Worm (Caenorhabditis elegans) whole organism, early embryonic: ENCODE results near the gene gsy-1.

Experiments
- B0310.2 ChIP-seq: sonication (generic microtip); optimal IDR thresholded peaks from 2 replicates; lab custom pipeline; 2016; ENCODE audit warnings: mild to moderate bottlenecking, missing genetic modification characterization, missing compliant biosample characterization
- F13C5.2 ChIP-seq: sonication (generic microtip); optimal IDR thresholded peaks from 2 replicates; lab custom pipeline; 2017; ENCODE audit warnings: mild to moderate bottlenecking, missing genetic modification characterization, inconsistent platforms, missing compliant biosample characterization
- aly-1 ChIP-seq: sonication (generic microtip); optimal IDR thresholded peaks from 2 replicates; lab custom pipeline; 2016; ENCODE audit warnings: missing genetic modification characterization, missing compliant biosample characterization
- ama-1 ChIP-seq: fragments of 150-350 bp; optimal IDR thresholded peaks from 2 replicates; lab custom pipeline; 2014
- ceh-13 ChIP-seq: fragments of 200-800 bp; sonication (Bioruptor generic); optimal IDR thresholded peaks from 2 replicates; lab custom pipeline; 2018; ENCODE audit warnings: mild to moderate bottlenecking, missing genetic modification characterization, missing compliant biosample characterization
- ceh-36 ChIP-seq: sonication (generic microtip); optimal IDR thresholded peaks from 2 replicates; lab custom pipeline; 2016; ENCODE audit warnings: missing genetic modification characterization, inconsistent platforms, missing compliant biosample characterization
- ets-7 ChIP-seq: sonication (generic microtip); optimal IDR thresholded peaks from 2 replicates; lab custom pipeline; 2016; ENCODE audit warnings: missing genotype, missing genetic modification characterization, missing compliant biosample characterization
- flt-1 ChIP-seq: fragments of 200-800 bp; sonication (Bioruptor generic); IDR thresholded peaks from 2 replicates; pipeline ENCODE4 v1.3.6; 2022; ENCODE audit warnings: missing genetic modification characterization, missing compliant biosample characterization
- hmbx-1 ChIP-seq: sonication (generic microtip); optimal IDR thresholded peaks from 2 replicates; lab custom pipeline; 2016; ENCODE audit warnings: mild to moderate bottlenecking, missing genetic modification characterization, missing compliant biosample characterization
- hmg-4 ChIP-seq: fragments of 200-800 bp; sonication (Bioruptor generic); optimal IDR thresholded peaks from 2 replicates; lab custom pipeline; 2018; ENCODE audit warnings: mild to moderate bottlenecking, missing genetic modification characterization, missing compliant biosample characterization
- hnd-1 ChIP-seq: sonication (generic microtip); optimal IDR thresholded peaks from 2 replicates; lab custom pipeline; 2016; ENCODE audit warnings: missing genetic modification characterization, missing compliant biosample characterization
- pes-1 ChIP-seq: fragments of 200-800 bp; sonication (Bioruptor generic); IDR thresholded peaks from 2 replicates; pipeline ENCODE4 v1.3.6; 2022; ENCODE audit warnings: missing genetic modification reagents, missing genetic modification characterization, missing compliant biosample characterization
- scrt-1 ChIP-seq: fragments of 200-800 bp; sonication (Bioruptor generic); IDR thresholded peaks from 2 replicates; pipeline ENCODE4 v1.3.6; 2022; ENCODE audit warnings: missing genetic modification characterization, missing compliant biosample characterization
- sea-1 ChIP-seq: fragments of 200-800 bp; sonication (Bioruptor generic); conservative IDR thresholded peaks from 2 replicates; pipeline ENCODE4 v1.3.6; 2022; ENCODE audit warnings: missing genetic modification characterization, missing compliant biosample characterization
- tbx-11 ChIP-seq: fragments of 200-800 bp; sonication (Bioruptor generic); IDR thresholded peaks from 2 replicates; pipeline ENCODE4 v1.3.6; 2022; ENCODE audit warnings: missing genetic modification characterization, missing compliant biosample characterization
- tbx-37 ChIP-seq: fragments of 200-800 bp; sonication (Bioruptor generic); conservative IDR thresholded peaks from 2 replicates; pipeline ENCODE4 v1.3.6; 2022; ENCODE audit warnings: missing genetic modification reagents, missing genetic modification characterization, missing compliant biosample characterization
- tra-4 ChIP-seq: sonication (generic microtip); optimal IDR thresholded peaks from 2 replicates; lab custom pipeline; 2017; ENCODE audit warnings: missing genetic modification characterization, missing compliant biosample characterization

The gsy-1 gene

ce11 chrII:12888471-12888870 lies 10.6 kb upstream of the gsy-1 start, which contains the start of gene F35C5.3:
Gene F35C5.3 (plus strand): TSS chrII:12888771.
- TF ChIP-seq aly-1 (tag; lab: Kevin White, UChicago) (no peak), flt-1 (GFP tag; lab: Robert Waterston, UW) (no peak), B0310.2 (tag; lab: Kevin White, UChicago) (no peak), hmbx-1 (tag; lab: Kevin White, UChicago) (no peak), hnd-1 (tag; lab: Kevin White, UChicago) (no peak)

DNA sequence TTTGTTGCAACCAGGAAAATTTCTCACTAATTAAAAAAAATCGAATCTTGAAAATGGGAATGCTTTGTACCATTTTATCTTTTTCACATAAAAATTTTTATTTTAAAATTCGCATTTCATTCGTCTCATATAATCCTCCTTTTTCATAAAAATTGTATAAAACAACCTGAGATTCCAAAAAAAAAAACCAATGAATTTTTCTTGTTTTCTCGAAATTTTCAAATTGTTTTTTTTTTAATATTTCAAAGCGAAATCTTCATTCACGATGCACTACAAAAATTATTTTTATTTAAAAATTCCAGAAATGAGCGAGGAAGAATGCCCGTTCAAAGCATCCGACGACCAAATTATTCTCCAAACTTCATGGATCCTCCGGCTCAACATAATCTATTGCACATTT lies 7.1 kb upstream of the gsy-1 start, which contains the start of gene sra-14:
sra-14 (plus strand) TSS at position 301 of the 400 bp plus-strand sequence.
- TF ChIP-seq ceh-13 (GFP tag; lab: Kevin White, UChicago), result no peak
- no peak for TF ChIP-seq ama-1
- TF ChIP-seq pes-1 (GFP tag; lab: Robert Waterston, UW), result no peak
- no peak for TF ChIP-seq tra-4 (tag; lab: Kevin White, UChicago)
- no peak for TF ChIP-seq B0310.2 (tag; lab: Kevin White, UChicago)
- no peak for TF ChIP-seq hmbx-1 (tag; lab: Kevin White, UChicago)
- TF ChIP-seq F13C5.2 (tag; lab: Kevin White, UChicago), result no peak
- no peak for TF ChIP-seq ets-7
- TF ChIP-seq hmg-4 (GFP tag; lab: Kevin White, UChicago), result no peak
- TF ChIP-seq tbx-11 (GFP tag; lab: Robert Waterston, UW), result no peak
- TF ChIP-seq hnd-1 (tag; lab: Kevin White, UChicago), result no peak
- TF ChIP-seq aly-1 (tag; lab: Kevin White, UChicago), result no peak
- TF ChIP-seq scrt-1 (GFP tag; lab: Robert Waterston, UW), result no peak
- no peak for TF ChIP-seq ceh-36 (tag; lab: Kevin White, UChicago)
- TF ChIP-seq flt-1 (GFP tag; lab: Robert Waterston, UW), result no peak
- TF ChIP-seq sea-1 (GFP tag; lab: Robert Waterston, UW), result no peak
- TF ChIP-seq tbx-37 (GFP tag; lab: Robert Waterston, UW), result no peak

ce11 chrII:12880406-12880805 lies 2.5 kb upstream of the gsy-1 start, which contains the start of gene F35C5.1:
Gene F35C5.1 (plus strand): TSS chrII:12880804.
- TF ChIP-seq tbx-11 (GFP tag; lab: Robert Waterston, UW) (no peak), flt-1 (GFP tag; lab: Robert Waterston, UW) (no peak), sea-1 (GFP tag; lab: Robert Waterston, UW) (no peak), aly-1 (tag; lab: Kevin White, UChicago) (no peak), scrt-1 (GFP tag; lab: Robert Waterston, UW) (no peak), F13C5.2 (tag; lab: Kevin White, UChicago) (no peak), tbx-37 (GFP tag; lab: Robert Waterston, UW) (no peak), ets-7 (no peak), tra-4 (tag; lab: Kevin White, UChicago) (no peak), ama-1 (no peak), hnd-1 (tag; lab: Kevin White, UChicago) (no peak), B0310.2 (tag; lab: Kevin White, UChicago) (no peak), hmbx-1 (tag; lab: Kevin White, UChicago) (no peak), pes-1 (GFP tag; lab: Robert Waterston, UW) (no peak)

ce11 chrII:12879758-12880157 lies 1.8 kb upstream of the gsy-1 start:
- no peak for TF ChIP-seq ama-1
- no peak for TF ChIP-seq ets-7
- TF ChIP-seq tra-4 (tag; lab: Kevin White, UChicago), result no peak
- no peak for TF ChIP-seq hmg-4 (GFP tag; lab: Kevin White, UChicago)
- no peak for TF ChIP-seq aly-1 (tag; lab: Kevin White, UChicago)
- no peak for TF ChIP-seq F13C5.2 (tag; lab: Kevin White, UChicago)
- no peak for TF ChIP-seq hmbx-1 (tag; lab: Kevin White, UChicago)
- TF ChIP-seq flt-1 (GFP tag; lab: Robert Waterston, UW), result no peak
- TF ChIP-seq scrt-1 (GFP tag; lab: Robert Waterston, UW), result no peak
- no peak for TF ChIP-seq B0310.2 (tag; lab: Kevin White, UChicago)
- TF ChIP-seq ceh-13 (GFP tag; lab: Kevin White, UChicago), result no peak
- TF ChIP-seq pes-1 (GFP tag; lab: Robert Waterston, UW), result no peak
- TF ChIP-seq hnd-1 (tag; lab: Kevin White, UChicago), result no peak
- TF ChIP-seq tbx-37 (GFP tag; lab: Robert Waterston, UW), result no peak
- TF ChIP-seq sea-1 (GFP tag; lab: Robert Waterston, UW), result no peak
- TF ChIP-seq tbx-11 (GFP tag; lab: Robert Waterston, UW), result no peak
- no peak for TF ChIP-seq ceh-36 (tag; lab: Kevin White, UChicago)

DNA sequence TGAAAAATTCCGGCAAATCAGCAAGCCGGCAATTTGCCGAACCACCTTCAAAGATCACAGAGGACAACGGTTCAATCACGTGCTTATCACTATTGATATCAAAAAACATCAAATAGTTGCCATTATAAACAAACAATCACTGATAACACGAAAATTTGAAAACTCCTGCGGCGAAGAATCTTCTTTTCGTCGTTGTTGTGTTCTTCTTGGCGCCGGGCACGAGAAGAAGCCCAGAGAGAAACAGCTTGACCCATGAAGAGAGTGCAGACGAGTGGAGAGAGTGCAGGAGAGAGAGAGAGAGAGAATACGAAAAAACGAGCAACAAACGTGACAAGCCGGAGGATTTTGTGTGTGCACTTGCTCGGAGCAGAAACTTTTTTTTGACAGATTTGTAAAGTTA lies 776 bp upstream of the gsy-1 start:
- TF ChIP-seq hmg-4 (GFP tag; lab: Kevin White, UChicago) (no peak), tbx-37 (GFP tag; lab: Robert Waterston, UW) (no peak), pes-1 (GFP tag; lab: Robert Waterston, UW) (no peak), tbx-11 (GFP tag; lab: Robert Waterston, UW) (no peak)

ce11 chrII:12866079-12866478 lies 11.8 kb downstream of the gsy-1 start:
- TF ChIP-seq ceh-36 (tag; lab: Kevin White, UChicago), result no peak

ce11 chrII:12865604-12866003 lies 12.3 kb downstream of the gsy-1 start, which contains the start of gene snf-5:
Gene snf-5 (minus strand): TSS chrII:12865785.
- no peak for TF ChIP-seq ceh-13 (GFP tag; lab: Kevin White, UChicago)
- no peak for TF ChIP-seq pes-1 (GFP tag; lab: Robert Waterston, UW)
- no peak for TF ChIP-seq F13C5.2 (tag; lab: Kevin White, UChicago)
- no peak for TF ChIP-seq flt-1 (GFP tag; lab: Robert Waterston, UW)
- TF ChIP-seq hnd-1 (tag; lab: Kevin White, UChicago), result no peak
- TF ChIP-seq hmg-4 (GFP tag; lab: Kevin White, UChicago), result no peak
- TF ChIP-seq ets-7, result no peak
